Worm (Caenorhabditis elegans) whole organism, late embryonic: ENCODE results near the gene ZK1010.5.

Source experiments
- C08G9.2 ChIP-seq: sonication (generic microtip); optimal IDR thresholded peaks from 2 replicates; lab custom pipeline; 2016; ENCODE audit warnings: mild to moderate bottlenecking, missing genetic modification characterization, moderate library complexity, missing compliant biosample characterization
- F13H6.1 ChIP-seq: sonication (generic microtip); optimal IDR thresholded peaks from 2 replicates; lab custom pipeline; 2016; ENCODE audit warnings: missing genetic modification characterization, missing compliant biosample characterization
- K02D7.2 ChIP-seq: sonication (generic microtip); optimal IDR thresholded peaks from 2 replicates; lab custom pipeline; 2017; ENCODE audit warnings: mild to moderate bottlenecking, missing genetic modification characterization, missing compliant biosample characterization
- K09A11.1 ChIP-seq: sonication (generic microtip); optimal IDR thresholded peaks from 2 replicates; lab custom pipeline; 2017; ENCODE audit warnings: antibody characterized with exemption, mild to moderate bottlenecking, missing genetic modification characterization, missing compliant biosample characterization; ENCODE audit not compliant: insufficient read depth
- T23F11.4 ChIP-seq: fragments of 200-800 bp; sonication (Bioruptor generic); optimal IDR thresholded peaks from 2 replicates; lab custom pipeline; 2018; ENCODE audit warnings: mild to moderate bottlenecking, missing genetic modification characterization, missing compliant biosample characterization
- Y22D7AL.16 ChIP-seq: sonication (generic microtip); optimal IDR thresholded peaks from 2 replicates; lab custom pipeline; 2016; ENCODE audit warnings: missing genetic modification characterization, missing compliant biosample characterization
- ahr-1 ChIP-seq: sonication (generic microtip); optimal IDR thresholded peaks from 2 replicates; lab custom pipeline; 2016; ENCODE audit warnings: missing genetic modification characterization, missing compliant biosample characterization
- ceh-18 ChIP-seq: sonication (generic microtip); optimal IDR thresholded peaks from 2 replicates; lab custom pipeline; 2016; ENCODE audit warnings: missing genetic modification characterization, missing compliant biosample characterization
- ceh-2 ChIP-seq: sonication (generic microtip); optimal IDR thresholded peaks from 2 replicates; lab custom pipeline; 2016; ENCODE audit warnings: missing genotype, missing genetic modification characterization, missing compliant biosample characterization
- ceh-22 ChIP-seq: sonication (generic microtip); optimal IDR thresholded peaks from 2 replicates; lab custom pipeline; 2017; ENCODE audit warnings: missing biosample characterization, missing genetic modification characterization
- ceh-30 ChIP-seq: fragments of 150-350 bp; optimal IDR thresholded peaks from 2 replicates; lab custom pipeline; 2014; ENCODE audit warnings: missing biosample characterization, missing genetic modification characterization
- ceh-31 ChIP-seq: sonication (generic microtip); optimal IDR thresholded peaks from 2 replicates; lab custom pipeline; 2016; ENCODE audit warnings: missing genetic modification characterization, missing compliant biosample characterization
- ceh-48 ChIP-seq: sonication (generic microtip); optimal IDR thresholded peaks from 2 replicates; lab custom pipeline; 2016; ENCODE audit warnings: missing genetic modification characterization, inconsistent platforms, missing compliant biosample characterization
- ceh-6 ChIP-seq: fragments of 200-800 bp; sonication (Bioruptor generic); optimal IDR thresholded peaks from 2 replicates; lab custom pipeline; 2018; ENCODE audit warnings: mild to moderate bottlenecking, missing genetic modification characterization, missing compliant biosample characterization
- ceh-9 ChIP-seq: sonication (generic microtip); optimal IDR thresholded peaks from 2 replicates; lab custom pipeline; 2016; ENCODE audit warnings: mild to moderate bottlenecking, missing genetic modification characterization, inconsistent platforms, missing compliant biosample characterization
- dmd-4 ChIP-seq: sonication (generic microtip); optimal IDR thresholded peaks from 2 replicates; lab custom pipeline; 2016; ENCODE audit warnings: borderline replicate concordance, missing genetic modification characterization, missing compliant biosample characterization
- dve-1 ChIP-seq: sonication (generic microtip); optimal IDR thresholded peaks from 2 replicates; lab custom pipeline; 2017; ENCODE audit warnings: antibody characterized with exemption, mild to moderate bottlenecking, missing genetic modification characterization, missing compliant biosample characterization
- elt-2 ChIP-seq: sonication (generic microtip); optimal IDR thresholded peaks from 2 replicates; lab custom pipeline; 2016; ENCODE audit warnings: missing genetic modification reagents, missing genetic modification characterization, missing compliant biosample characterization
- ets-4 ChIP-seq: sonication (generic microtip); optimal IDR thresholded peaks from 2 replicates; lab custom pipeline; 2016; ENCODE audit warnings: missing genetic modification characterization, missing compliant biosample characterization
- eyg-1 ChIP-seq: sonication (generic microtip); optimal IDR thresholded peaks from 2 replicates; lab custom pipeline; 2016; ENCODE audit warnings: missing genotype, missing genetic modification characterization, missing compliant biosample characterization
- fax-1 ChIP-seq: sonication (generic microtip); optimal IDR thresholded peaks from 2 replicates; lab custom pipeline; 2016; ENCODE audit warnings: missing genotype, missing genetic modification characterization, missing compliant biosample characterization
- fkh-6 ChIP-seq: sonication (generic microtip); optimal IDR thresholded peaks from 2 replicates; lab custom pipeline; 2016; ENCODE audit warnings: missing genetic modification characterization, missing compliant biosample characterization
- hlh-30 ChIP-seq: sonication (generic microtip); optimal IDR thresholded peaks from 2 replicates; lab custom pipeline; 2017; ENCODE audit warnings: antibody characterized with exemption, missing genetic modification characterization, missing compliant biosample characterization; ENCODE audit not compliant: insufficient read depth
- lin-11 ChIP-seq: fragments of 200-800 bp; sonication (Bioruptor generic); optimal IDR thresholded peaks from 2 replicates; lab custom pipeline; 2018; ENCODE audit warnings: mild to moderate bottlenecking, missing genetic modification characterization, missing compliant biosample characterization
- madf-2 ChIP-seq: sonication (generic microtip); optimal IDR thresholded peaks from 2 replicates; lab custom pipeline; 2017; ENCODE audit warnings: missing genetic modification characterization, missing compliant biosample characterization
- mec-3 ChIP-seq: sonication (generic microtip); optimal IDR thresholded peaks from 2 replicates; lab custom pipeline; 2016; ENCODE audit warnings: borderline replicate concordance, missing genetic modification characterization, missing compliant biosample characterization
- nhr-11 ChIP-seq: fragments of 150-350 bp; optimal IDR thresholded peaks from 2 replicates; lab custom pipeline; 2014; ENCODE audit warnings: missing biosample characterization, missing genetic modification characterization
- npax-4 ChIP-seq: sonication (generic microtip); optimal IDR thresholded peaks from 2 replicates; lab custom pipeline; 2016; ENCODE audit warnings: missing genetic modification characterization, missing compliant biosample characterization
- odd-2 ChIP-seq: sonication (generic microtip); optimal IDR thresholded peaks from 2 replicates; lab custom pipeline; 2017; ENCODE audit warnings: antibody characterized with exemption, mild to moderate bottlenecking, missing genetic modification characterization, missing compliant biosample characterization
- pat-9 ChIP-seq: fragments of 200-800 bp; sonication (Bioruptor generic); optimal IDR thresholded peaks from 2 replicates; lab custom pipeline; 2018; ENCODE audit warnings: mild to moderate bottlenecking, missing genetic modification characterization, moderate library complexity, missing compliant biosample characterization
- pax-1 ChIP-seq: fragments of 150-350 bp; optimal IDR thresholded peaks from 2 replicates; lab custom pipeline; 2014; ENCODE audit warnings: missing biosample characterization, missing genetic modification characterization
- pha-4 ChIP-seq: fragments of 150-350 bp; optimal IDR thresholded peaks from 2 replicates; lab custom pipeline; 2018; ENCODE audit warnings: missing biosample characterization, missing genetic modification reagents, missing genetic modification characterization
- pqm-1 ChIP-seq: sonication (generic microtip); optimal IDR thresholded peaks from 2 replicates; lab custom pipeline; 2016; ENCODE audit warnings: missing genetic modification characterization, missing compliant biosample characterization
- ref-2 ChIP-seq: sonication (generic microtip); optimal IDR thresholded peaks from 2 replicates; lab custom pipeline; 2016; ENCODE audit warnings: missing genetic modification characterization, missing compliant biosample characterization
- sdc-2 ChIP-seq: sonication (generic microtip); optimal IDR thresholded peaks from 2 replicates; lab custom pipeline; 2016; ENCODE audit warnings: missing genotype, missing genetic modification characterization, missing compliant biosample characterization
- sox-2 ChIP-seq: fragments of 200-800 bp; sonication (Bioruptor generic); IDR thresholded peaks from 2 replicates; pipeline ENCODE4 v1.3.6; 2022; ENCODE audit warnings: missing genetic modification reagents, missing genetic modification characterization, missing compliant biosample characterization
- sox-4 ChIP-seq: sonication (generic microtip); optimal IDR thresholded peaks from 2 replicates; lab custom pipeline; 2017; ENCODE audit warnings: mild to moderate bottlenecking, missing genetic modification characterization, inconsistent platforms, missing compliant biosample characterization
- syd-9 ChIP-seq: sonication (generic microtip); optimal IDR thresholded peaks from 2 replicates; lab custom pipeline; 2016; ENCODE audit warnings: mild to moderate bottlenecking, missing genetic modification characterization, moderate library complexity, missing compliant biosample characterization
- tbx-2 ChIP-seq: sonication (generic microtip); optimal IDR thresholded peaks from 2 replicates; lab custom pipeline; 2016; ENCODE audit warnings: missing genetic modification characterization, missing compliant biosample characterization
- tbx-7 ChIP-seq: sonication (generic microtip); optimal IDR thresholded peaks from 2 replicates; lab custom pipeline; 2016; ENCODE audit warnings: missing genotype, missing genetic modification characterization, missing compliant biosample characterization
- unc-3 ChIP-seq, 2 experiments: fragments of 200-800 bp in 1 of 2; sonication (Bioruptor generic) in 1 of 2; sonication (generic microtip) in 1 of 2; conservative IDR thresholded peaks in 1 of 2; optimal IDR thresholded peaks in 1 of 2; 2 replicates each; pipeline versions ENCODE4 v1.3.6 to Lab custom; 2016 to 2022; ENCODE audit warnings: missing compliant biosample characterization in 2 of 2, missing genetic modification characterization in 2 of 2, missing genetic modification reagents in 1 of 2
- unc-42 ChIP-seq: sonication (generic microtip); optimal IDR thresholded peaks from 2 replicates; lab custom pipeline; 2016; ENCODE audit warnings: missing genotype, missing genetic modification characterization, missing compliant biosample characterization
- unc-86 ChIP-seq: sonication (generic microtip); optimal IDR thresholded peaks from 2 replicates; lab custom pipeline; 2016; ENCODE audit warnings: missing genetic modification characterization, missing compliant biosample characterization
- zip-5 ChIP-seq: sonication (generic microtip); optimal IDR thresholded peaks from 2 replicates; lab custom pipeline; 2016; ENCODE audit warnings: missing genetic modification characterization, missing compliant biosample characterization

Gene ZK1010.5

ce11 chrIII:13030551-13030950 is 43.2 kb upstream of the ZK1010.5 start, which contains the start of gene F14F7.7:
Gene F14F7.7, plus strand, starts transcription at chrIII:13030904.
- TF ChIP-seq tbx-7 (tag; lab: Kevin White, UChicago) (no peak), fax-1 (no peak), eyg-1 (tag; lab: Kevin White, UChicago) (no peak), ceh-31 (no peak), unc-42 (no peak), F13H6.1 (tag; lab: Kevin White, UChicago) (no peak), K02D7.2 (no peak), syd-9 (tag; lab: Kevin White, UChicago) (no peak), ceh-6 (no peak), unc-3 (GFP tag; conservative IDR thresholded peaks at IDR 0.05; lab: Robert Waterston, UW) (no peak), unc-3 (tag; optimal IDR thresholded peaks at IDR 0.05; lab: Kevin White, UChicago) (no peak), ceh-9 (tag; lab: Kevin White, UChicago) (no peak), nhr-11 (tag; lab: Kevin White, UChicago) (no peak), sox-2 (no peak), ceh-18 (tag; lab: Kevin White, UChicago) (no peak), mec-3 (no peak), ahr-1 (tag; lab: Kevin White, UChicago) (no peak), ref-2 (no peak), odd-2 (tag; lab: Kevin White, UChicago) (no peak)

- TF ChIP-seq T23F11.4 (GFP tag; lab: Kevin White, UChicago) = no peak
- TF ChIP-seq K02D7.2 = no peak
- TF ChIP-seq lin-11 = no peak
- no peak for TF ChIP-seq nhr-11 (tag; lab: Kevin White, UChicago)
- no peak for TF ChIP-seq sdc-2 (tag; lab: Kevin White, UChicago)
Observed at ce11 chrIII:13029608-13030007, 42.3 kb upstream of the ZK1010.5 start, which contains the start of gene F14F7.4. Gene F14F7.4, minus strand, starts transcription at chrIII:13029708.

ce11 chrIII:13027949-13028348 is 40.6 kb upstream of the ZK1010.5 start:
- no peak for TF ChIP-seq lin-11
- TF ChIP-seq ceh-9 (tag; lab: Kevin White, UChicago) = no peak
- TF ChIP-seq odd-2 (tag; lab: Kevin White, UChicago) = no peak
- TF ChIP-seq pqm-1 (tag; lab: Kevin White, UChicago) = no peak
- TF ChIP-seq, all 69 proteins: peak for 0

ce11 chrIII:13024281-13024680 is 37.0 kb upstream of the ZK1010.5 start, which contains the start of gene cyp-13A12:
Gene cyp-13A12, plus strand, starts transcription at chrIII:13024547.
- TF ChIP-seq ceh-30 (tag; lab: Kevin White, UChicago) (no peak), elt-2 (tag; lab: Kevin White, UChicago) (no peak), nhr-11 (tag; lab: Kevin White, UChicago) (no peak), fkh-6 (tag; lab: Kevin White, UChicago) (no peak), npax-4 (no peak), pha-4 (tag; lab: Kevin White, UChicago) (no peak), dve-1 (tag; lab: Kevin White, UChicago) (no peak), lin-11 (no peak), eyg-1 (tag; lab: Kevin White, UChicago) (no peak), hlh-30 (no peak), ceh-22 (tag; lab: Kevin White, UChicago) (no peak), sox-2 (no peak), pat-9 (no peak)

- TF ChIP-seq tbx-2 (tag; lab: Kevin White, UChicago) (no peak), ceh-48 (tag; lab: Kevin White, UChicago) (no peak), unc-86 (tag; lab: Kevin White, UChicago) (no peak), odd-2 (tag; lab: Kevin White, UChicago) (no peak), Y22D7AL.16 (tag; lab: Kevin White, UChicago) (no peak), F13H6.1 (tag; lab: Kevin White, UChicago) (no peak), ets-4 (no peak), pax-1 (tag; lab: Kevin White, UChicago) (no peak), pqm-1 (tag; lab: Kevin White, UChicago) (no peak), dmd-4 (no peak), sdc-2 (tag; lab: Kevin White, UChicago) (no peak), zip-5 (tag; lab: Kevin White, UChicago) (no peak), ceh-2 (no peak), unc-3 (GFP tag; conservative IDR thresholded peaks at IDR 0.05; lab: Robert Waterston, UW) (no peak), unc-3 (tag; optimal IDR thresholded peaks at IDR 0.05; lab: Kevin White, UChicago) (no peak), madf-2 (tag; lab: Kevin White, UChicago) (no peak), fkh-6 (tag; lab: Kevin White, UChicago) (no peak), sox-4 (tag; lab: Kevin White, UChicago) (no peak), K09A11.1 (tag; lab: Kevin White, UChicago) (no peak), ceh-18 (tag; lab: Kevin White, UChicago) (no peak), C08G9.2 (no peak)
Observed at ce11 chrIII:13020741-13021140, 33.4 kb upstream of the ZK1010.5 start, which contains the start of gene cyp-13A11. Gene cyp-13A11, plus strand, starts transcription at chrIII:13021006.
